In the genomic region with DNA sequence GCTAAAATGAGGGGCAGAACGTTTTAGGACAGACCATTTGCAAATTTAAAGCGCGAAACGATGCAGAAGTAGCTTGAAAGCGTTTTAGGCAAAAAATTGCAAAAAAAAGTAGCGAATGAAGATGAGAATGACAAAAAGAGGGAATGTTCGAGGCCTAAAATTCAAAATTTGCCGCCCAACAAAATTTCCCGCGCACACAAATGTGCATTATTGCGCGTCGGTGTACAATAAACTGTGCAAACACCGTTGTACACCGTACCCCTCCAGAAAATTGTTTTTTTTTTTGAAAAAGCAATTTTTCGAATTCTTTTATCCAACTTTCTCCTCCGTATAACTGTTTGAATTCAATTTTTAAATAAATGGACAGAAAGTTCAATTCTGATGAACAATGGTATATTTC, we compare ENCODE assay signal across 4 worm cellular contexts.
TF ChIP-seq lines count a peak whose summit lies in the region.

TSS of gene snpc-3.4 (plus strand) at position 237 of the 400 bp plus-strand sequence.

TF ChIP-seq in whole organism, L2 larva, 48 proteins besides CTCF, POLR2A, EP300 and RAD21 (continues in another document):
- TF ChIP-seq nhr-11 (tag; optimal IDR thresholded peaks at IDR 0.05; lab: Kevin White, UChicago) (no peak), alr-1 (tag; optimal IDR thresholded peaks at IDR 0.05; lab: Kevin White, UChicago) (no peak), nhr-25 (tag; optimal IDR thresholded peaks at IDR 0.05; lab: Kevin White, UChicago) (peak; percentile 58), C34F6.9 (tag; optimal IDR thresholded peaks at IDR 0.05; lab: Kevin White, UChicago) (peak; percentile 90), ztf-1 (GFP tag; conservative IDR thresholded peaks at IDR 0.05; lab: Robert Waterston, UW) (no peak), peb-1 (tag; optimal IDR thresholded peaks at IDR 0.05; lab: Kevin White, UChicago) (no peak), lin-11 (tag; optimal IDR thresholded peaks at IDR 0.05; lab: Kevin White, UChicago) (peak; percentile 25), R02D3.7 (tag; optimal IDR thresholded peaks at IDR 0.05; lab: Kevin White, UChicago) (no peak), ceh-82 (tag; optimal IDR thresholded peaks at IDR 0.05; lab: Kevin White, UChicago) (no peak), unc-55 (GFP tag; optimal IDR thresholded peaks at IDR 0.05; lab: Kevin White, UChicago) (peak; percentile 93), elt-1 (tag; optimal IDR thresholded peaks at IDR 0.05; lab: Kevin White, UChicago) (no peak), Y55F3AM.14 (GFP tag; optimal IDR thresholded peaks at IDR 0.05; lab: Kevin White, UChicago) (no peak), nhr-12 (tag; optimal IDR thresholded peaks at IDR 0.05; lab: Kevin White, UChicago) (no peak), nhr-23 (tag; optimal IDR thresholded peaks at IDR 0.05; lab: Kevin White, UChicago) (no peak), ztf-11 (tag; optimal IDR thresholded peaks at IDR 0.05; lab: Kevin White, UChicago) (no peak), lin-39 (tag; optimal IDR thresholded peaks at IDR 0.05; lab: Kevin White, UChicago) (no peak), unc-62 (GFP tag; optimal IDR thresholded peaks at IDR 0.05; lab: Kevin White, UChicago) (no peak), ama-1 (optimal IDR thresholded peaks at IDR 0.05; lab: Kevin White, UChicago) (no peak), sma-3 (GFP tag; optimal IDR thresholded peaks at IDR 0.05; lab: Kevin White, UChicago) (peak; percentile 61), mbf-1 (tag; optimal IDR thresholded peaks at IDR 0.05; lab: Kevin White, UChicago) (no peak), fos-1 (tag; optimal IDR thresholded peaks at IDR 0.05; lab: Kevin White, UChicago) (peak; percentile 65), blmp-1 (tag; optimal IDR thresholded peaks at IDR 0.05; lab: Kevin White, UChicago; ENCODE audit: insufficient read depth) (no peak), nhr-10 (tag; optimal IDR thresholded peaks at IDR 0.05; lab: Kevin White, UChicago) (no peak)

TF ChIP-seq in whole organism, L4 larva, 104 proteins besides CTCF, POLR2A, EP300 and RAD21 (continues in another document):
- TF ChIP-seq ztf-7 (tag; optimal IDR thresholded peaks at IDR 0.05; lab: Kevin White, UChicago) (peak; percentile 12), F37D6.2 (tag; optimal IDR thresholded peaks at IDR 0.05; lab: Kevin White, UChicago) (no peak), zip-2 (tag; optimal IDR thresholded peaks at IDR 0.05; lab: Kevin White, UChicago) (no peak), nhr-28 (tag; optimal IDR thresholded peaks at IDR 0.05; lab: Kevin White, UChicago) (peak; percentile 58), ceh-28 (tag; optimal IDR thresholded peaks at IDR 0.05; lab: Kevin White, UChicago) (no peak), aha-1 (tag; lab: Kevin White, UChicago) (peak; percentile 94), ceh-20 (GFP tag; IDR thresholded peaks at IDR 0.05; lab: Robert Waterston, UW) (no peak), hif-1 (tag; optimal IDR thresholded peaks at IDR 0.05; lab: Kevin White, UChicago) (peak in 1 of 2 experiments; percentile 35), mdt-29 (GFP tag; IDR thresholded peaks at IDR 0.05; lab: Robert Waterston, UW) (peak; percentile 39; the same call in 1 of the 2 replicates), daf-19 (GFP tag; conservative IDR thresholded peaks at IDR 0.05; lab: Robert Waterston, UW) (no peak), F26F4.8 (GFP tag; conservative IDR thresholded peaks at IDR 0.05; lab: Robert Waterston, UW) (no peak), hlh-11 (tag; optimal IDR thresholded peaks at IDR 0.05; lab: Kevin White, UChicago) (no peak), lin-1 (GFP tag; IDR thresholded peaks at IDR 0.05; lab: Robert Waterston, UW) (peak; percentile 15; the same call in 1 of the 2 replicates), tra-1 (GFP tag; IDR thresholded peaks at IDR 0.05; lab: Robert Waterston, UW) (no peak), unc-62 (GFP tag; optimal IDR thresholded peaks at IDR 0.05 in 1 of 2; lab: Kevin White, UChicago) (peak in 1 of 2 experiments; percentile 58), unc-62 (tag; optimal IDR thresholded peaks at IDR 0.05; lab: Kevin White, UChicago) (no peak), sdz-12 (GFP tag; optimal IDR thresholded peaks at IDR 0.05; lab: Kevin White, UChicago) (no peak), lim-7 (GFP tag; IDR thresholded peaks at IDR 0.05; lab: Robert Waterston, UW) (no peak), saeg-2 (GFP tag; IDR thresholded peaks at IDR 0.05; lab: Robert Waterston, UW) (no peak), fos-1 (tag; optimal IDR thresholded peaks at IDR 0.05; lab: Kevin White, UChicago) (no peak), Y105C5A.15 (GFP tag; IDR thresholded peaks at IDR 0.05; lab: Robert Waterston, UW) (no peak), gei-8 (GFP tag; optimal IDR thresholded peaks at IDR 0.05; lab: Kevin White, UChicago) (no peak), R02D3.7 (tag; optimal IDR thresholded peaks at IDR 0.05; lab: Kevin White, UChicago) (no peak)

TF ChIP-seq in whole organism, late embryonic, 69 proteins besides CTCF, POLR2A, EP300 and RAD21:
- peak; percentile 23 for TF ChIP-seq rnt-1 (tag; optimal IDR thresholded peaks at IDR 0.05; lab: Kevin White, UChicago)
- TF ChIP-seq ceh-2 (tag; optimal IDR thresholded peaks at IDR 0.05; lab: Kevin White, UChicago) = no peak
- no peak for TF ChIP-seq hlh-13 (GFP tag; optimal IDR thresholded peaks at IDR 0.05; lab: Kevin White, UChicago)
- TF ChIP-seq sox-2 (GFP tag; IDR thresholded peaks at IDR 0.05; lab: Robert Waterston, UW) = no peak
- TF ChIP-seq ceh-18 (tag; optimal IDR thresholded peaks at IDR 0.05; lab: Kevin White, UChicago) = peak; percentile 25
- TF ChIP-seq ceh-22 (tag; optimal IDR thresholded peaks at IDR 0.05; lab: Kevin White, UChicago) = no peak
- peak; percentile 31 for TF ChIP-seq ztf-16 (tag; optimal IDR thresholded peaks at IDR 0.05; lab: Kevin White, UChicago)
- peak; percentile 35 for TF ChIP-seq ceh-31 (tag; optimal IDR thresholded peaks at IDR 0.05; lab: Kevin White, UChicago)
- TF ChIP-seq unc-42 (tag; optimal IDR thresholded peaks at IDR 0.05; lab: Kevin White, UChicago) = peak; percentile 45
- no peak for TF ChIP-seq unc-86 (tag; optimal IDR thresholded peaks at IDR 0.05; lab: Kevin White, UChicago)
- TF ChIP-seq sdc-2 (tag; optimal IDR thresholded peaks at IDR 0.05; lab: Kevin White, UChicago) = no peak
- TF ChIP-seq dve-1 (tag; optimal IDR thresholded peaks at IDR 0.05; lab: Kevin White, UChicago) = peak; percentile 8
- TF ChIP-seq nfya-1 (tag; optimal IDR thresholded peaks at IDR 0.05; lab: Kevin White, UChicago) = peak; percentile 73

TF ChIP-seq in whole organism, mixed stage, embryonic, 35 proteins besides CTCF, POLR2A, EP300 and RAD21:
- TF ChIP-seq bed-3 (GFP tag; optimal IDR thresholded peaks at IDR 0.05; lab: Kevin White, UChicago) (no peak), zip-8 (tag; optimal IDR thresholded peaks at IDR 0.05; lab: Kevin White, UChicago) (no peak), sptf-1 (tag; optimal IDR thresholded peaks at IDR 0.05; lab: Kevin White, UChicago) (peak; percentile 26), lin-13 (tag; optimal IDR thresholded peaks at IDR 0.05; lab: Kevin White, UChicago) (peak; percentile 38), sem-2 (GFP tag; optimal IDR thresholded peaks at IDR 0.05; lab: Kevin White, UChicago) (no peak), snpc-4 (tag; optimal IDR thresholded peaks at IDR 0.05; lab: Kevin White, UChicago) (no peak), cnd-1 (tag; optimal IDR thresholded peaks at IDR 0.05; lab: Kevin White, UChicago) (no peak), ces-1 (GFP tag; optimal IDR thresholded peaks at IDR 0.05; lab: Kevin White, UChicago) (peak; percentile 66), ztf-11 (tag; optimal IDR thresholded peaks at IDR 0.05; lab: Kevin White, UChicago) (no peak), ceh-39 (tag; optimal IDR thresholded peaks at IDR 0.05; lab: Kevin White, UChicago) (peak; percentile 62), pha-4 (tag; optimal IDR thresholded peaks at IDR 0.05; lab: Kevin White, UChicago) (peak; percentile 37), mab-5 (tag; optimal IDR thresholded peaks at IDR 0.05; lab: Kevin White, UChicago) (no peak), lsy-2 (tag; optimal IDR thresholded peaks at IDR 0.05; lab: Kevin White, UChicago) (peak; percentile 97), nhr-237 (tag; optimal IDR thresholded peaks at IDR 0.05; lab: Kevin White, UChicago) (peak; percentile 44), blmp-1 (tag; optimal IDR thresholded peaks at IDR 0.05; lab: Kevin White, UChicago) (no peak), mep-1 (tag; optimal IDR thresholded peaks at IDR 0.05; lab: Kevin White, UChicago) (peak; percentile 77)
